Fruit fly (Drosophila melanogaster) whole organism, embryonic: ENCODE results near the gene CBP.

Experiments used
- ATbp ChIP-seq: fragments of 200-800 bp; sonication (Bioruptor generic); optimal IDR thresholded peaks from 2 replicates; lab custom pipeline; 2017; ENCODE audit warnings: missing biosample characterization, mild to moderate bottlenecking, missing genetic modification characterization, missing genetic modification reagents
- CG10431 ChIP-seq: fragments of 200-800 bp; sonication (Bioruptor generic); optimal IDR thresholded peaks from 3 replicates; lab custom pipeline; 2018; ENCODE audit warnings: missing biosample characterization, mild to moderate bottlenecking, missing genetic modification characterization
- CG11398 ChIP-seq: fragments of 200-800 bp; sonication (Bioruptor generic); optimal IDR thresholded peaks from 2 replicates; lab custom pipeline; 2016; ENCODE audit warnings: missing biosample characterization, missing genetic modification characterization
- CG11456 ChIP-seq: fragments of 200-800 bp; sonication (Bioruptor generic); IDR thresholded peaks from 3 replicates; pipeline ENCODE4 v1.3.6; 2022; ENCODE audit warnings: missing biosample characterization, missing genetic modification characterization
- CG12071 ChIP-seq: fragments of 200-800 bp; sonication (Bioruptor generic); optimal IDR thresholded peaks from 3 replicates; lab custom pipeline; 2018; ENCODE audit warnings: missing biosample characterization, mild to moderate bottlenecking, missing genetic modification characterization
- CG13424 ChIP-seq: fragments of 200-800 bp; sonication (Bioruptor generic); optimal IDR thresholded peaks from 2 replicates; lab custom pipeline; 2019; ENCODE audit warnings: missing biosample characterization, mild to moderate bottlenecking, missing genetic modification characterization, moderate library complexity
- CG14014 ChIP-seq: fragments of 200-800 bp; sonication (Bioruptor generic); IDR thresholded peaks from 2 replicates; pipeline ENCODE4 v1.3.6; 2022; ENCODE audit warnings: missing biosample characterization, missing genetic modification characterization
- CG14050 ChIP-seq: fragments of 200-800 bp; sonication (Bioruptor generic); IDR thresholded peaks from 3 replicates; pipeline ENCODE4 v1.3.6; 2022; ENCODE audit warnings: missing biosample characterization, missing genetic modification characterization
- CG14667 ChIP-seq: fragments of 200-800 bp; sonication (Bioruptor generic); IDR thresholded peaks from 2 replicates; pipeline ENCODE4 v1.3.6; 2022; ENCODE audit warnings: missing biosample characterization, missing genetic modification characterization
- CG14710 ChIP-seq: fragments of 200-800 bp; sonication (Bioruptor generic); optimal IDR thresholded peaks from 3 replicates; lab custom pipeline; 2019; ENCODE audit warnings: missing biosample characterization, mild to moderate bottlenecking, missing genetic modification characterization, moderate library complexity
- CG15269 ChIP-seq: fragments of 200-800 bp; sonication (Bioruptor generic); optimal IDR thresholded peaks from 2 replicates; lab custom pipeline; 2018; ENCODE audit warnings: missing biosample characterization, mild to moderate bottlenecking, missing genetic modification characterization, moderate library complexity
- CG1529 ChIP-seq: fragments of 200-800 bp; sonication (Bioruptor generic); optimal IDR thresholded peaks from 3 replicates; lab custom pipeline; 2018; ENCODE audit warnings: missing biosample characterization, missing genetic modification characterization
- CG1602 ChIP-seq: fragments of 200-800 bp; sonication (Bioruptor generic); optimal IDR thresholded peaks from 3 replicates; lab custom pipeline; 2016; ENCODE audit warnings: missing biosample characterization, missing genetic modification characterization
- CG18599 ChIP-seq: fragments of 200-800 bp; sonication (Bioruptor generic); optimal IDR thresholded peaks from 3 replicates; lab custom pipeline; 2017; ENCODE audit warnings: missing biosample characterization, missing genetic modification characterization, mild to moderate bottlenecking, moderate library complexity, missing genetic modification reagents
- CG31388 ChIP-seq: fragments of 200-800 bp; sonication (Bioruptor generic); optimal IDR thresholded peaks from 2 replicates; lab custom pipeline; 2016; ENCODE audit warnings: missing biosample characterization, missing genetic modification characterization
- CG4282 ChIP-seq: fragments of 200-800 bp; sonication (Bioruptor generic); optimal IDR thresholded peaks from 2 replicates; lab custom pipeline; 2016; ENCODE audit warnings: missing biosample characterization, missing genetic modification characterization
- CG4707 ChIP-seq: fragments of 200-800 bp; sonication (Bioruptor generic); optimal IDR thresholded peaks from 2 replicates; lab custom pipeline; 2018; ENCODE audit warnings: missing biosample characterization, mild to moderate bottlenecking, missing genetic modification characterization, moderate library complexity
- CG4730 ChIP-seq: fragments of 200-800 bp; sonication (Bioruptor generic); IDR thresholded peaks from 2 replicates; pipeline ENCODE4 v1.3.6; 2022; ENCODE audit warnings: missing biosample characterization, missing genetic modification characterization
- CG6765 ChIP-seq: fragments of 200-800 bp; sonication (Bioruptor generic); optimal IDR thresholded peaks from 3 replicates; lab custom pipeline; 2017; ENCODE audit warnings: missing biosample characterization, mild to moderate bottlenecking, missing genetic modification characterization
- CG9437 ChIP-seq: fragments of 200-800 bp; sonication (Bioruptor generic); optimal IDR thresholded peaks from 2 replicates; lab custom pipeline; 2018; ENCODE audit warnings: missing biosample characterization, mild to moderate bottlenecking, missing genetic modification characterization
- CoRest ChIP-seq: fragments of 200-800 bp; sonication (Bioruptor generic); optimal IDR thresholded peaks from 3 replicates; lab custom pipeline; 2018; ENCODE audit warnings: missing biosample characterization, mild to moderate bottlenecking, missing genetic modification characterization, moderate library complexity
- Dad ChIP-seq: fragments of 200-800 bp; sonication (Bioruptor generic); optimal IDR thresholded peaks from 3 replicates; lab custom pipeline; 2016; ENCODE audit warnings: missing biosample characterization, missing genetic modification characterization
- E2f1 ChIP-seq: fragments of 200-800 bp; sonication (Bioruptor generic); IDR thresholded peaks from 2 replicates; pipeline ENCODE4 v1.3.6; 2022; ENCODE audit warnings: missing biosample characterization, missing genetic modification characterization
- Eip74EF ChIP-seq, 2 experiments: fragments of 200-800 bp in 1 of 2; fragments of >200 bp in 1 of 2; sonication (Bioruptor generic) in 1 of 2; optimal IDR thresholded peaks; 2 replicates each; lab custom pipeline; 2017 to 2019; ENCODE audit warnings: missing biosample characterization in 2 of 2, missing genetic modification characterization in 2 of 2, mild to moderate bottlenecking in 1 of 2, moderate library complexity in 1 of 2
- HLH54F ChIP-seq: fragments of 200-800 bp; sonication (Bioruptor generic); optimal IDR thresholded peaks from 3 replicates; lab custom pipeline; 2016; ENCODE audit warnings: missing biosample characterization, missing genetic modification characterization
- Hmx ChIP-seq: fragments of 200-800 bp; sonication (Bioruptor generic); optimal IDR thresholded peaks from 2 replicates; lab custom pipeline; 2016; ENCODE audit warnings: missing biosample characterization, missing genetic modification characterization
- Hr51 ChIP-seq, 2 experiments: fragments of 200-800 bp; sonication (Bioruptor generic); optimal IDR thresholded peaks; 2 replicates in 1 of 2; 3 replicates in 1 of 2; lab custom pipeline; 2016 to 2018; ENCODE audit warnings: missing biosample characterization in 2 of 2, missing genetic modification characterization in 2 of 2, mild to moderate bottlenecking in 1 of 2, moderate library complexity in 1 of 2
- Max ChIP-seq: fragments of 200-800 bp; sonication (Bioruptor generic); optimal IDR thresholded peaks from 2 replicates; lab custom pipeline; 2016; ENCODE audit warnings: missing biosample characterization, mild to moderate bottlenecking, missing genetic modification characterization
- NK7.1 ChIP-seq: fragments of 200-800 bp; sonication (Bioruptor generic); optimal IDR thresholded peaks from 3 replicates; lab custom pipeline; 2016; ENCODE audit warnings: missing biosample characterization, missing genetic modification characterization
- Neu2 ChIP-seq: fragments of 200-800 bp; sonication (Bioruptor generic); optimal IDR thresholded peaks from 3 replicates; lab custom pipeline; 2016; ENCODE audit warnings: missing biosample characterization, missing genetic modification characterization, borderline replicate concordance
- Opbp ChIP-seq: fragments of 200-800 bp; sonication (Bioruptor generic); IDR thresholded peaks from 3 replicates; pipeline ENCODE4 v1.3.6; 2022; ENCODE audit warnings: missing biosample characterization, missing genetic modification characterization; ENCODE audit not compliant: partially characterized antibody
- Optix ChIP-seq: fragments of 200-800 bp; sonication (Bioruptor generic); IDR thresholded peaks from 3 replicates; pipeline ENCODE4 v1.3.6; 2022; ENCODE audit warnings: missing biosample characterization, missing genetic modification characterization
- bcd ChIP-seq: fragments of 200-800 bp; sonication (Bioruptor generic); optimal IDR thresholded peaks from 2 replicates; lab custom pipeline; 2017; ENCODE audit warnings: missing biosample characterization, mild to moderate bottlenecking, missing genetic modification characterization
- dan ChIP-seq: fragments of 200-800 bp; sonication (Bioruptor generic); IDR thresholded peaks from 2 replicates; pipeline ENCODE4 v1.3.6; 2022; ENCODE audit warnings: missing biosample characterization, missing genetic modification characterization
- dmrt99B ChIP-seq: fragments of 200-800 bp; sonication (Bioruptor generic); optimal IDR thresholded peaks from 2 replicates; lab custom pipeline; 2018; ENCODE audit warnings: missing biosample characterization, mild to moderate bottlenecking, missing genetic modification characterization, moderate library complexity
- esg ChIP-seq: fragments of 200-800 bp; sonication (Bioruptor generic); conservative IDR thresholded peaks from 2 replicates; pipeline ENCODE4 v1.3.6; 2022; ENCODE audit warnings: missing biosample characterization, missing genetic modification characterization
- fd64A ChIP-seq: fragments of 200-800 bp; sonication (Bioruptor generic); optimal IDR thresholded peaks from 3 replicates; lab custom pipeline; 2018; ENCODE audit warnings: missing biosample characterization, mild to moderate bottlenecking, missing genetic modification characterization
- fru ChIP-seq: fragments of >200 bp; optimal IDR thresholded peaks from 2 replicates; lab custom pipeline; 2017
- grau ChIP-seq: fragments of 200-800 bp; optimal IDR thresholded peaks from 3 replicates; lab custom pipeline; 2019; ENCODE audit warnings: missing biosample characterization, mild to moderate bottlenecking, missing genetic modification characterization, moderate library complexity
- gro ChIP-seq: fragments of 200-800 bp; sonication (Bioruptor generic); optimal IDR thresholded peaks from 2 replicates; lab custom pipeline; 2016; ENCODE audit warnings: missing biosample characterization, missing genetic modification characterization
- ken ChIP-seq: fragments of 200-800 bp; sonication (Bioruptor generic); IDR thresholded peaks from 3 replicates; pipeline ENCODE4 v1.3.6; 2022; ENCODE audit warnings: missing biosample characterization, missing genetic modification characterization
- pho ChIP-seq: fragments of 200-800 bp; sonication (Bioruptor generic); optimal IDR thresholded peaks from 2 replicates; lab custom pipeline; 2016; ENCODE audit warnings: missing biosample characterization, missing genetic modification characterization
- phol ChIP-seq: fragments of 200-800 bp; sonication (Bioruptor generic); optimal IDR thresholded peaks from 3 replicates; lab custom pipeline; 2018; ENCODE audit warnings: missing biosample characterization, mild to moderate bottlenecking, missing genetic modification characterization, moderate library complexity
- scrt ChIP-seq: fragments of 200-800 bp; sonication (Bioruptor generic); optimal IDR thresholded peaks from 2 replicates; lab custom pipeline; 2018; ENCODE audit warnings: missing biosample characterization, mild to moderate bottlenecking, missing genetic modification characterization, moderate library complexity
- sens-2 ChIP-seq: fragments of 200-800 bp; sonication (Bioruptor generic); IDR thresholded peaks from 2 replicates; pipeline ENCODE4 v1.3.6; 2022; ENCODE audit warnings: missing biosample characterization, missing genetic modification characterization
- slou ChIP-seq: fragments of 200-800 bp; sonication (Bioruptor generic); optimal IDR thresholded peaks from 3 replicates; lab custom pipeline; 2016; ENCODE audit warnings: missing biosample characterization, missing genetic modification characterization
- slp2 ChIP-seq: fragments of 200-800 bp; sonication (Bioruptor generic); optimal IDR thresholded peaks from 2 replicates; lab custom pipeline; 2016; ENCODE audit warnings: missing biosample characterization, missing genetic modification characterization
- wor ChIP-seq: fragments of 200-800 bp; sonication (Bioruptor generic); IDR thresholded peaks from 2 replicates; pipeline ENCODE4 v1.3.6; 2022; ENCODE audit warnings: missing biosample characterization, missing genetic modification characterization

Gene CBP

dm6 chrX:7306538-7307477, 30.3 kb upstream of the CBP start (continued):
- peak; percentile 82 for TF ChIP-seq esg (GFP tag; lab: Robert Waterston, UW)
- no peak; the same call in none of the 2 replicates for TF ChIP-seq CG4730 (GFP tag; lab: Robert Waterston, UW)
- TF ChIP-seq CG1602 (GFP tag; lab: Kevin White, UChicago), result peak; percentile 93
- peak; percentile 50 for TF ChIP-seq fd64A
- peak; percentile 95 for TF ChIP-seq CG9437
- peak; percentile 81 for TF ChIP-seq E2f1 (GFP tag; lab: Robert Waterston, UW)
- peak; percentile 52 for TF ChIP-seq CG12071 (GFP tag; lab: Kevin White, UChicago)
- peak; percentile 72 for TF ChIP-seq CG1529 (GFP tag; lab: Kevin White, UChicago)
- peak; percentile 87 for TF ChIP-seq CG18599 (GFP tag; lab: Kevin White, UChicago)
- TF ChIP-seq CG4707 (GFP tag; lab: Kevin White, UChicago), result no peak
- peak; percentile 67; the same call in 2 of the 3 replicates for TF ChIP-seq CG11456 (GFP tag; lab: Robert Waterston, UW)
- TF ChIP-seq gro, result peak; percentile 11
- peak; percentile 54 for TF ChIP-seq CG4282 (GFP tag; lab: Kevin White, UChicago)
- peak; percentile 96 for TF ChIP-seq CG14710 (tag; lab: Kevin White, UChicago)
- 0 out of 2 replicates have a peak, but pooled peaks have one; percentile 56 for TF ChIP-seq CG14014 (GFP tag; lab: Robert Waterston, UW)
- peak; percentile 98 for TF ChIP-seq CoRest (tag; lab: Kevin White, UChicago)
- peak; percentile 50; the same call in 1 of the 3 replicates for TF ChIP-seq CG14050 (GFP tag; lab: Robert Waterston, UW)
- peak; percentile 92 for TF ChIP-seq dmrt99B (tag; lab: Kevin White, UChicago)
- peak; percentile 62 for TF ChIP-seq NK7.1 (GFP tag; lab: Kevin White, UChicago)
- peak; percentile 94 for TF ChIP-seq CG15269 (tag; lab: Kevin White, UChicago)
- TF ChIP-seq CG14667 (GFP tag; lab: Robert Waterston, UW), result peak; percentile 74
- TF ChIP-seq ken (GFP tag; lab: Robert Waterston, UW), result peak; percentile 52; the same call in 2 of the 3 replicates
- peak; percentile 67 for TF ChIP-seq CG31388 (GFP tag; lab: Kevin White, UChicago)
- TF ChIP-seq CG13424 (tag; lab: Kevin White, UChicago), result peak; percentile 96
- TF ChIP-seq Optix (GFP tag; lab: Robert Waterston, UW), result peak; percentile 56; the same call in 2 of the 3 replicates
- TF ChIP-seq sens-2 (GFP tag; lab: Robert Waterston, UW), result no peak
- peak; percentile 83 for TF ChIP-seq pho
- TF ChIP-seq ATbp (GFP tag; lab: Kevin White, UChicago), result peak; percentile 91
- peak; percentile 79 for TF ChIP-seq slp2 (GFP tag; lab: Kevin White, UChicago)
- peak; percentile 87 for TF ChIP-seq CG10431 (GFP tag; lab: Kevin White, UChicago)
- TF ChIP-seq scrt (GFP tag; lab: Kevin White, UChicago), result peak; percentile 75
- TF ChIP-seq phol (tag; lab: Kevin White, UChicago), result peak; percentile 97
- TF ChIP-seq HLH54F (GFP tag; lab: Kevin White, UChicago), result peak; percentile 80
- peak; percentile 36 for TF ChIP-seq Hmx (GFP tag; lab: Kevin White, UChicago)
- peak; percentile 84 for TF ChIP-seq wor (GFP tag; lab: Robert Waterston, UW)
- peak; percentile 95 for TF ChIP-seq grau (tag; lab: Kevin White, UChicago)
- 0 out of 3 replicates have a peak, but pooled peaks have one; percentile 28 for TF ChIP-seq Opbp
- TF ChIP-seq bcd (GFP tag; lab: Kevin White, UChicago), result peak; percentile 96
- peak; percentile 65 to 96 for TF ChIP-seq Hr51 (GFP tag; optimal IDR thresholded peaks at IDR 0.05; lab: Kevin White, UChicago)
- peak; percentile 86 for TF ChIP-seq Max (GFP tag; lab: Kevin White, UChicago)
- peak; percentile 64 for TF ChIP-seq CG11398
- peak; percentile 87 for TF ChIP-seq CG6765 (GFP tag; lab: Kevin White, UChicago)
- peak; percentile 63 for TF ChIP-seq dan
- peak; percentile 69 for TF ChIP-seq Dad (GFP tag; lab: Kevin White, UChicago)
- no peak for TF ChIP-seq fru
- TF ChIP-seq slou (GFP tag; lab: Kevin White, UChicago), result peak; percentile 55
- TF ChIP-seq Neu2 (GFP tag; lab: Kevin White, UChicago), result peak; percentile 46
- peak in 1 of 2 experiments; percentile 67 for TF ChIP-seq Eip74EF (GFP tag; optimal IDR thresholded peaks at IDR 0.05; lab: Kevin White, UChicago)
